Worm (Caenorhabditis elegans) whole organism, midembryonic: ENCODE results near the gene ran-2.

Source experiments
- T22C8.4 ChIP-seq: fragments of 200-800 bp; sonication (Bioruptor generic); IDR thresholded peaks from 2 replicates; pipeline ENCODE4 v1.3.6; 2022; ENCODE audit warnings: missing genetic modification characterization, missing compliant biosample characterization
- cog-1 ChIP-seq: sonication (generic microtip); optimal IDR thresholded peaks from 2 replicates; lab custom pipeline; 2016; ENCODE audit warnings: missing genetic modification characterization, missing compliant biosample characterization
- flt-1 ChIP-seq: fragments of 200-800 bp; sonication (Bioruptor generic); IDR thresholded peaks from 2 replicates; pipeline ENCODE4 v1.3.6; 2022; ENCODE audit warnings: missing genetic modification characterization, missing compliant biosample characterization
- klf-2 ChIP-seq: fragments of 200-800 bp; sonication (Bioruptor generic); conservative IDR thresholded peaks from 2 replicates; pipeline ENCODE4 v1.3.6; 2022; ENCODE audit warnings: missing genetic modification reagents, missing genetic modification characterization, missing compliant biosample characterization
- med-1 ChIP-seq: sonication (generic microtip); optimal IDR thresholded peaks from 2 replicates; lab custom pipeline; 2017; ENCODE audit warnings: missing genetic modification characterization, mild to moderate bottlenecking, missing compliant biosample characterization, antibody characterized with exemption, missing genetic modification reagents; ENCODE audit not compliant: insufficient read depth
- ref-1 ChIP-seq: fragments of 200-800 bp; sonication (Bioruptor generic); conservative IDR thresholded peaks from 2 replicates; pipeline ENCODE4 v1.3.6; 2022; ENCODE audit warnings: missing genetic modification reagents, missing genetic modification characterization, missing compliant biosample characterization
- tab-1 ChIP-seq: fragments of 200-800 bp; sonication (Bioruptor generic); IDR thresholded peaks from 2 replicates; pipeline ENCODE4 v1.3.6; 2022; ENCODE audit warnings: missing genetic modification characterization, missing compliant biosample characterization
- ztf-23 ChIP-seq: fragments of 200-800 bp; sonication (Bioruptor generic); IDR thresholded peaks from 2 replicates; pipeline ENCODE4 v1.3.6; 2022; ENCODE audit warnings: missing genetic modification reagents, missing genetic modification characterization, missing compliant biosample characterization
- ztf-29 ChIP-seq: fragments of 200-800 bp; sonication (Bioruptor generic); IDR thresholded peaks from 2 replicates; pipeline ENCODE4 v1.3.6; 2022; ENCODE audit warnings: missing genetic modification reagents, missing genetic modification characterization, missing compliant biosample characterization

ran-2 gene

ce11 chrIII:7969121-7969520 lies 35.8 kb downstream of the ran-2 start, which contains the start of the genes F54H12.8 and F54H12.7:
TSS of gene F54H12.8 (minus strand) at chrIII:7969221.
TSS of gene F54H12.7 (plus strand) at chrIII:7969349.
- no peak for TF ChIP-seq med-1 (GFP tag; lab: Kevin White, UChicago)
- TF ChIP-seq ref-1, result no peak
- no peak for TF ChIP-seq tab-1 (GFP tag; lab: Robert Waterston, UW)
- no peak for TF ChIP-seq flt-1 (GFP tag; lab: Robert Waterston, UW)
- no peak for TF ChIP-seq ztf-23 (GFP tag; lab: Robert Waterston, UW)
- TF ChIP-seq T22C8.4 (GFP tag; lab: Robert Waterston, UW), result no peak
- no peak for TF ChIP-seq cog-1 (tag; lab: Kevin White, UChicago)
- TF ChIP-seq klf-2 (GFP tag; lab: Robert Waterston, UW), result no peak
- TF ChIP-seq ztf-29 (GFP tag; lab: Robert Waterston, UW), result no peak

ce11 chrIII:7972061-7972460 lies 38.7 kb downstream of the ran-2 start, which contains the start of gene F54H12.5:
TSS of gene F54H12.5 (minus strand) at chrIII:7972161.
- no peak for TF ChIP-seq T22C8.4 (GFP tag; lab: Robert Waterston, UW)
- no peak for TF ChIP-seq ztf-29 (GFP tag; lab: Robert Waterston, UW)
- no peak for TF ChIP-seq ref-1
- TF ChIP-seq tab-1 (GFP tag; lab: Robert Waterston, UW), result no peak
- TF ChIP-seq ztf-23 (GFP tag; lab: Robert Waterston, UW), result no peak
- no peak for TF ChIP-seq klf-2 (GFP tag; lab: Robert Waterston, UW)
- no peak for TF ChIP-seq flt-1 (GFP tag; lab: Robert Waterston, UW)

- TF ChIP-seq klf-2 (GFP tag; lab: Robert Waterston, UW), result no peak
- TF ChIP-seq ztf-23 (GFP tag; lab: Robert Waterston, UW), result no peak
- TF ChIP-seq ztf-29 (GFP tag; lab: Robert Waterston, UW), result no peak
- TF ChIP-seq med-1 (GFP tag; lab: Kevin White, UChicago), result no peak
- no peak for TF ChIP-seq flt-1 (GFP tag; lab: Robert Waterston, UW)
- TF ChIP-seq cog-1 (tag; lab: Kevin White, UChicago), result no peak
- TF ChIP-seq ref-1, result no peak
- TF ChIP-seq T22C8.4 (GFP tag; lab: Robert Waterston, UW), result no peak
- TF ChIP-seq tab-1 (GFP tag; lab: Robert Waterston, UW), result no peak
These were observed 39.4 kb downstream of the ran-2 start for ce11 chrIII:7972687-7973086.

ce11 chrIII:7973201-7973767 lies 39.9 kb downstream of the ran-2 start, which contains the start of the genes eef-1B.1 and aco-2:
TSS of gene eef-1B.1 (minus strand) at chrIII:7973386.
TSS of gene aco-2 (plus strand) at chrIII:7973717.
- TF ChIP-seq cog-1 (tag; lab: Kevin White, UChicago) (peak; percentile 1), tab-1 (GFP tag; lab: Robert Waterston, UW) (no peak)

ce11 chrIII:7973968-7974607 lies 40.8 kb downstream of the ran-2 start:
- TF ChIP-seq T22C8.4 (GFP tag; lab: Robert Waterston, UW) (no peak), tab-1 (GFP tag; lab: Robert Waterston, UW) (no peak), flt-1 (GFP tag; lab: Robert Waterston, UW) (no peak), med-1 (GFP tag; lab: Kevin White, UChicago) (no peak), ztf-23 (GFP tag; lab: Robert Waterston, UW) (no peak), klf-2 (GFP tag; lab: Robert Waterston, UW) (no peak), ztf-29 (GFP tag; lab: Robert Waterston, UW) (no peak), ref-1 (no peak), cog-1 (tag; lab: Kevin White, UChicago) (no peak)

- TF ChIP-seq T22C8.4 (GFP tag; lab: Robert Waterston, UW) (no peak), med-1 (GFP tag; lab: Kevin White, UChicago) (no peak), cog-1 (tag; lab: Kevin White, UChicago) (no peak), ztf-29 (GFP tag; lab: Robert Waterston, UW) (no peak), flt-1 (GFP tag; lab: Robert Waterston, UW) (no peak), klf-2 (GFP tag; lab: Robert Waterston, UW) (no peak), ref-1 (no peak), ztf-23 (GFP tag; lab: Robert Waterston, UW) (no peak), tab-1 (GFP tag; lab: Robert Waterston, UW) (no peak)
These were observed 43.9 kb downstream of the ran-2 start for ce11 chrIII:7977224-7977623.

ce11 chrIII:7977777-7978176 lies 44.4 kb downstream of the ran-2 start, which contains the start of gene C06G4.4:
TSS of gene C06G4.4 (minus strand) at chrIII:7977812.
- TF ChIP-seq med-1 (GFP tag; lab: Kevin White, UChicago), result no peak
- TF ChIP-seq ref-1, result no peak
- TF ChIP-seq T22C8.4 (GFP tag; lab: Robert Waterston, UW), result no peak
- TF ChIP-seq ztf-29 (GFP tag; lab: Robert Waterston, UW), result no peak
- no peak for TF ChIP-seq ztf-23 (GFP tag; lab: Robert Waterston, UW)
- TF ChIP-seq tab-1 (GFP tag; lab: Robert Waterston, UW), result no peak
- no peak for TF ChIP-seq flt-1 (GFP tag; lab: Robert Waterston, UW)
- TF ChIP-seq klf-2 (GFP tag; lab: Robert Waterston, UW), result no peak

- TF ChIP-seq ref-1 (no peak), T22C8.4 (GFP tag; lab: Robert Waterston, UW) (no peak), ztf-29 (GFP tag; lab: Robert Waterston, UW) (no peak), klf-2 (GFP tag; lab: Robert Waterston, UW) (no peak), ztf-23 (GFP tag; lab: Robert Waterston, UW) (no peak), flt-1 (GFP tag; lab: Robert Waterston, UW) (no peak)
These were observed 45.0 kb downstream of the ran-2 start for ce11 chrIII:7978289-7978688.

ce11 chrIII:7978723-7979122 lies 45.4 kb downstream of the ran-2 start:
- no peak for TF ChIP-seq ref-1
- no peak for TF ChIP-seq klf-2 (GFP tag; lab: Robert Waterston, UW)
- no peak for TF ChIP-seq ztf-29 (GFP tag; lab: Robert Waterston, UW)
- no peak for TF ChIP-seq ztf-23 (GFP tag; lab: Robert Waterston, UW)
